Worm (Caenorhabditis elegans) whole organism, midembryonic: ENCODE results near the gene pbo-4.

ENCODE experiments used
- cog-1 ChIP-seq: sonication (generic microtip); optimal IDR thresholded peaks from 2 replicates; lab custom pipeline; 2016; ENCODE audit warnings: missing genetic modification characterization, missing compliant biosample characterization
- flt-1 ChIP-seq: fragments of 200-800 bp; sonication (Bioruptor generic); IDR thresholded peaks from 2 replicates; pipeline ENCODE4 v1.3.6; 2022; ENCODE audit warnings: missing genetic modification characterization, missing compliant biosample characterization
- med-1 ChIP-seq: sonication (generic microtip); optimal IDR thresholded peaks from 2 replicates; lab custom pipeline; 2017; ENCODE audit warnings: missing genetic modification characterization, mild to moderate bottlenecking, missing compliant biosample characterization, antibody characterized with exemption, missing genetic modification reagents; ENCODE audit not compliant: insufficient read depth
- ztf-23 ChIP-seq: fragments of 200-800 bp; sonication (Bioruptor generic); IDR thresholded peaks from 2 replicates; pipeline ENCODE4 v1.3.6; 2022; ENCODE audit warnings: missing genetic modification reagents, missing genetic modification characterization, missing compliant biosample characterization

DNA sequence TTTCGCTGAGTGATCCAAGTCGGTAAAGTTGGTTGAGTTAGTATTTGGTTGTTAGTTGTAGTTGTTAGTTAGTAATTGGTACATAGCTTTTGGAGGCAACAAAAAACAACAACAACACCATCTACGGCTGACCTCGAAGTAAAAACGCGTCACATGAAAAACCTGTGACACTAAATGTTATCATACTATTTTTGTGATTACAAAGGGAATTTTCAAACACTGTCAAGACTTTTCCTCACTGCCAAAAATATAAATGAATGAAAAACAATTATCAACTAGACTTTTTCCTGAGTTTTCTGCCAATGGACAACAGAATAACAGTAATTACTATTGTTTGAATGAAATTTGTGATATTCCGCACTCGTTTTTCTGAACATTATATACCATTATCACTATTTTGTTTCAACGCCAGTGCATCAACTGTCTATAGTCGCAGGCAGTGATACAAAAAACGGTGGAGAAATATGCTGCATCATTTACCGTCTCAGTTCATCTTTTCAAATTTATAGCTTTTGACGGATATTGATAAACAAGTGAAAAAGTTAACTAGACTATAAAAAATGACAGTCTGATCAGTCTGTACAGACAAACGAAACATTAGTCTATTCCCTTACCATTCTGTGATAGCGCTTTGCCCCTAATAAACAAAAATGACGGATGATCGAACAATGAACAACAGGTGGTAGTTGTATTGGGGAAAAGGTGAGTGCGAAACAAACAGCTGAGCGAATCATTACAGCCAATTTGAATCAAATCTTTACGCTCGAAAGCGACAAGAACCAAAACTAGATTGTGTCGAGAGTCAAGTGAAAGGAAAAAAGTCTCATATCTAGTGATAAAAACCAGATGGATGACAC, 39.3 kb upstream of the pbo-4 start:
- TF ChIP-seq ztf-23 (GFP tag; lab: Robert Waterston, UW) (no peak), flt-1 (GFP tag; lab: Robert Waterston, UW) (no peak), cog-1 (tag; lab: Kevin White, UChicago) (no peak), med-1 (GFP tag; lab: Kevin White, UChicago) (no peak)
